Fruit fly (Drosophila melanogaster): Measurements from ENCODE around the gene mRpL22.

mRpL22 gene

dm6 chrX:16778138-16778672 is 5.5 kb upstream of the mRpL22 start:
- TF ChIP-seq Myc (optimal IDR thresholded peaks at IDR 0.05) (no peak), Sin3A (optimal IDR thresholded peaks at IDR 0.05) (no peak), h (optimal IDR thresholded peaks at IDR 0.05) (no peak), insv (optimal IDR thresholded peaks at IDR 0.05) (no peak), psq (optimal IDR thresholded peaks at IDR 0.05) (no peak), ttk (optimal IDR thresholded peaks at IDR 0.05) (no peak)

DNA sequence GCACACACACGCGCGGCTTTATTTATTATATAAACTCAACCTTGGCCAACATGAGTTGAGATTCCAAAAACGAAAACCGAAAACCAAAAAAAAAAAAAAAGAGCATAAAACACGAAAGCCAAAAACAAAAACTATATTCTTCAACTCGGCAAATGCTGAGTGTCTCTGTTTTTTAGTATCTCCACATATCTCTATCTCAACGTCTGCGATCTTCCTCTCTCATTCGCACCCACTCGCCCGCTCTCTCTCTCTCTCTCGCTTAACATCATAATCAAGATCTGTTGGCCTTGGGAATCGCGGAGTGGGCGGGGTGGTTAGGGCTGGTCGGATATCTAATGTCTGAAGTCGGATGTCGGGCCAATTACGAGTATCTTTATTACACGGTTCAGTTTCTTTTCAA is 3.5 kb upstream of the mRpL22 start:
- TF ChIP-seq Sin3A (optimal IDR thresholded peaks at IDR 0.05), result no peak
- TF ChIP-seq psq (optimal IDR thresholded peaks at IDR 0.05), result no peak
- TF ChIP-seq ttk (optimal IDR thresholded peaks at IDR 0.05), result no peak
- TF ChIP-seq Myc (optimal IDR thresholded peaks at IDR 0.05), result no peak

- TF ChIP-seq ttk (optimal IDR thresholded peaks at IDR 0.05), result no peak
- TF ChIP-seq Sin3A (optimal IDR thresholded peaks at IDR 0.05), result no peak
- TF ChIP-seq insv (optimal IDR thresholded peaks at IDR 0.05), result no peak
- TF ChIP-seq Myc (optimal IDR thresholded peaks at IDR 0.05), result no peak
- no peak for TF ChIP-seq psq (optimal IDR thresholded peaks at IDR 0.05)
- TF ChIP-seq h (optimal IDR thresholded peaks at IDR 0.05), result no peak
These were observed 2.7 kb upstream of the mRpL22 start for dm6 chrX:16781055-16781454.

dm6 chrX:16782175-16782916 is 1.4 kb upstream of the mRpL22 start:
- TF ChIP-seq psq (optimal IDR thresholded peaks at IDR 0.05) (no peak), ttk (optimal IDR thresholded peaks at IDR 0.05) (no peak), h (optimal IDR thresholded peaks at IDR 0.05) (no peak), Myc (optimal IDR thresholded peaks at IDR 0.05) (no peak), insv (optimal IDR thresholded peaks at IDR 0.05) (no peak), Sin3A (optimal IDR thresholded peaks at IDR 0.05) (no peak)

DNA sequence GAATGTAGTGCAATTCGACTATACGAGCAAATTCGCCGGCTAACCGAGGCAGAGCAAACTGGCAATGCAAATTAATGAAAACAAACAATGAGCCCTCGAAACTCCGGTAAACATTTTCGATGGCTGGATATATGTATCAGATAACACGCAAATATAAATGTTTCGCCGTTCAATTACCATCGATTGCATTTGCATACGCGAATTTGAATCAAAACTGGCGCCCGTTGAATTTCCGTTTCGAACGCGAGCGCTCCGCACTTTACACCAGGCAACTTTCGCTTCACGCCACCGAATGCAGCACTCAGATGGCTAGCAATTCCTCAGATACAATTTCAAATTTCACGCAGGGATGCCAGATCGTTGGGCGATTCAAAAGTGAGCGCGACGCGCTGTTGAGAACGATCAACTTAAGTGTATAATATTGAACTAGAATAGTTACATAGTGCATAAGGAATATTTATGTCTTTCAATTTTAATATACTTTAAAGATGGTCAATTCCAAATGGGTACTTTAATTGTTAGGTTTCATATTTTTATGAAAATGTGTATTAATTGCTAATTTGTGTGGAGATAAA is 505 bp upstream of the mRpL22 start, which contains the start of gene if:
if (minus strand) TSS at position 294 of the 575 bp plus-strand sequence.
- TF ChIP-seq h (optimal IDR thresholded peaks at IDR 0.05), result no peak
- no peak for TF ChIP-seq Sin3A (optimal IDR thresholded peaks at IDR 0.05)
- TF ChIP-seq insv (optimal IDR thresholded peaks at IDR 0.05), result no peak
- TF ChIP-seq psq (optimal IDR thresholded peaks at IDR 0.05), result no peak
- TF ChIP-seq Myc (optimal IDR thresholded peaks at IDR 0.05), result no peak
- TF ChIP-seq ttk (optimal IDR thresholded peaks at IDR 0.05), result no peak

dm6 chrX:16786860-16787415 is 3.2 kb downstream of the mRpL22 start, which contains the start of the genes CG9609 and Sap30:
Gene CG9609, minus strand, starts transcription at chrX:16787008.
Gene Sap30, plus strand, starts transcription at chrX:16787283.
- TF ChIP-seq ttk (optimal IDR thresholded peaks at IDR 0.05) (no peak), Myc (optimal IDR thresholded peaks at IDR 0.05) (no peak), h (optimal IDR thresholded peaks at IDR 0.05) (no peak)

dm6 chrX:16787416-16787900 is 3.7 kb downstream of the mRpL22 start:
- no peak for TF ChIP-seq Myc (optimal IDR thresholded peaks at IDR 0.05)
- no peak for TF ChIP-seq psq (optimal IDR thresholded peaks at IDR 0.05)
- TF ChIP-seq Sin3A (optimal IDR thresholded peaks at IDR 0.05), result no peak
- TF ChIP-seq ttk (optimal IDR thresholded peaks at IDR 0.05), result no peak
- TF ChIP-seq insv (optimal IDR thresholded peaks at IDR 0.05), result no peak
- no peak for TF ChIP-seq h (optimal IDR thresholded peaks at IDR 0.05)

DNA sequence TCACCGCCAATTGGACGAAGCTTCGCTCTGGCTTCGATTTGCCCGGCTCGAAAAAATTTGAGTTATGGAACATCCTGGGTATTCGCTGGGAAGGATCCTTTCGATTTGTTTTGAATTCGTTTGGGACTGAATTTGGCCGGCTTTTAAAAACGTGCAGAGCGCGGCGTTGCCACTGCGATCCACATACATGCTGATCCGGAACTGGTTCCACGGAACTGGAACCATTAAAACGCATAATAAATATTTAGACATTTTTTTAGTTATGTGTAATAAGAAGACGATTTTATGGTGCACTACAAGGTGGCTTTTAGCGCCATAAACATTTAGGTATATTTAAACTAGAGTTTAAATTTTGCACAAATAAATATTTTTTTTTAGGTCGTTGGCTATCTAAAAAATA is 7.3 kb downstream of the mRpL22 start, which contains the start of gene Rrp45:
Rrp45 (minus strand) TSS at position 209 of the 400 bp plus-strand sequence.
- TF ChIP-seq ttk (optimal IDR thresholded peaks at IDR 0.05), result no peak
- no peak for TF ChIP-seq Sin3A (optimal IDR thresholded peaks at IDR 0.05)
- no peak for TF ChIP-seq Myc (optimal IDR thresholded peaks at IDR 0.05)
- TF ChIP-seq psq (optimal IDR thresholded peaks at IDR 0.05), result no peak
- no peak for TF ChIP-seq h (optimal IDR thresholded peaks at IDR 0.05)
- no peak for TF ChIP-seq insv (optimal IDR thresholded peaks at IDR 0.05)

dm6 chrX:16791920-16792829 is 8.4 kb downstream of the mRpL22 start, which contains the start of gene CG4768:
Gene CG4768, plus strand, starts transcription at chrX:16792119.
- no peak for TF ChIP-seq Sin3A (optimal IDR thresholded peaks at IDR 0.05)
- no peak for TF ChIP-seq Myc (optimal IDR thresholded peaks at IDR 0.05)
- TF ChIP-seq psq (optimal IDR thresholded peaks at IDR 0.05), result no peak
- TF ChIP-seq insv (optimal IDR thresholded peaks at IDR 0.05), result no peak
- TF ChIP-seq ttk (optimal IDR thresholded peaks at IDR 0.05), result no peak
- no peak for TF ChIP-seq h (optimal IDR thresholded peaks at IDR 0.05)

DNA sequence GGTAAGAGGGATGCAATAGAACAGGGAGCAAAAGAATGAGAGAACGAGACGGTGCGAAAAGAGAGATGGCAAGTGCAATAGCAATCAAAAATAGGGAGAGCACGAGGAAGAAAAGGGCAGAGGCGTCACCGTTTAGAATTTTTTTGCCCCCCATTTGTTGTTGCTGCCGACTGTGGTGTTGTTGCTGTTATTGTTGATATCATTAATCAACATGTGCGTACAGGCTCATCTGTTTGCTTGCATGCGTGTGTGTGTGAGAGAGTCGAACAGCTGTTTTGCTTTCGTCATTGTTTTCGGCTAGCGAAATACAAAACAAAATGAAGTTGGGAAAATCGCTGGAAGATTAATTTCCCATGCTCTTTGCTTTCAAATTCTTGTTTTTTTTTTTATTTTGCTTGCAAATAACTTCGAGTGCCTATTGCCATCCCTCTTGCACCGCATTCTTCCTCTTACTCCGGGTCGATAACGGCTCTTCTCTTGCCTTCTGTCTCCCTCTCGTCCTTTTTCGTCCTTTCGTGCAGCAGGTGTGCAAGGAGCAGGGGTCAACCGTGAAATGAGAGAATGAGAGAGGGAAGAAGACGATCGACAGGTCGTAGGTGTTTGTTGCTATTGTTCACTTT is 9.5 kb downstream of the mRpL22 start:
- TF ChIP-seq Myc (optimal IDR thresholded peaks at IDR 0.05), result no peak
- no peak for TF ChIP-seq psq (optimal IDR thresholded peaks at IDR 0.05)
- no peak for TF ChIP-seq ttk (optimal IDR thresholded peaks at IDR 0.05)
- TF ChIP-seq h (optimal IDR thresholded peaks at IDR 0.05), result no peak
- TF ChIP-seq insv (optimal IDR thresholded peaks at IDR 0.05), result no peak

- TF ChIP-seq Myc (optimal IDR thresholded peaks at IDR 0.05) (no peak), Sin3A (optimal IDR thresholded peaks at IDR 0.05) (no peak)
These were observed 14.4 kb downstream of the mRpL22 start for dm6 chrX:16798166-16798565.

Measured in Kc167 (cell line).